Worm (Caenorhabditis elegans) whole organism, dauer: ENCODE data around the gene fbxa-199.

Source experiments
- unc-62 ChIP-seq: sonication (generic microtip); optimal IDR thresholded peaks from 2 replicates; lab custom pipeline; 2017; ENCODE audit warnings: missing biosample characterization, missing genetic modification reagents, missing genetic modification characterization

The fbxa-199 gene

ce11 chrV:15398728-15399127, at the start of gene fbxa-199:
TSS of gene fbxa-199 (minus strand) at chrV:15398828.
- TF ChIP-seq unc-62 = no peak

ce11 chrV:15448408-15448807, 49.8 kb upstream of the fbxa-199 start, which contains the start of gene T26H5.4:
TSS of gene T26H5.4 (minus strand) at chrV:15448701.
- no peak for TF ChIP-seq unc-62

- TF ChIP-seq unc-62 = no peak
These were observed 46.8 kb upstream of the fbxa-199 start, which contains the start of gene srh-239 for ce11 chrV:15445437-15445836. TSS of gene srh-239 (plus strand) at chrV:15445737.

- no peak for TF ChIP-seq unc-62
These were observed 46.0 kb upstream of the fbxa-199 start, which contains the start of gene T26H5.9 for ce11 chrV:15444615-15445014. TSS of gene T26H5.9 (plus strand) at chrV:15444916.

- no peak for TF ChIP-seq unc-62
These were observed 45.6 kb upstream of the fbxa-199 start, which contains the start of gene T26H5.11 for ce11 chrV:15444188-15444587. TSS of gene T26H5.11 (minus strand) at chrV:15444288.

ce11 chrV:15443708-15444107, 45.1 kb upstream of the fbxa-199 start, which contains the start of gene T26H5.10:
TSS of gene T26H5.10 (minus strand) at chrV:15443808.
- TF ChIP-seq unc-62 = no peak

- TF ChIP-seq unc-62 = no peak
These were observed 43.8 kb upstream of the fbxa-199 start for ce11 chrV:15442384-15442783.

- no peak for TF ChIP-seq unc-62
These were observed 37.5 kb upstream of the fbxa-199 start for ce11 chrV:15436133-15436532.

ce11 chrV:15434647-15435046, 36.0 kb upstream of the fbxa-199 start:
- TF ChIP-seq unc-62 = no peak

ce11 chrV:15432457-15432856, 33.8 kb upstream of the fbxa-199 start, which contains the start of gene T26H5.8:
TSS of gene T26H5.8 (minus strand) at chrV:15432726.
- no peak for TF ChIP-seq unc-62

ce11 chrV:15431322-15432052, 32.9 kb upstream of the fbxa-199 start:
- no peak for TF ChIP-seq unc-62

ce11 chrV:15426944-15427343, 28.3 kb upstream of the fbxa-199 start, which contains the start of gene fbxa-209:
TSS of gene fbxa-209 (minus strand) at chrV:15427044.
- TF ChIP-seq unc-62 = no peak

- no peak for TF ChIP-seq unc-62
These were observed 26.9 kb upstream of the fbxa-199 start, which contains the start of gene Y36E3A.2 for ce11 chrV:15425368-15426091. TSS of gene Y36E3A.2 (plus strand) at chrV:15426041.

- TF ChIP-seq unc-62 = no peak
These were observed 25.0 kb upstream of the fbxa-199 start, which contains the start of gene fbxa-104 for ce11 chrV:15423601-15424000. TSS of gene fbxa-104 (minus strand) at chrV:15423683.

ce11 chrV:15417822-15418221, 19.2 kb upstream of the fbxa-199 start, which contains the start of gene T06E6.10:
TSS of gene T06E6.10 (plus strand) at chrV:15418122.
- no peak for TF ChIP-seq unc-62

ce11 chrV:15415951-15416350, 17.3 kb upstream of the fbxa-199 start, which contains the start of gene srh-265:
TSS of gene srh-265 (plus strand) at chrV:15416251.
- no peak for TF ChIP-seq unc-62

ce11 chrV:15413847-15414246, 15.2 kb upstream of the fbxa-199 start, which contains the start of gene srh-264:
TSS of gene srh-264 (plus strand) at chrV:15414147.
- TF ChIP-seq unc-62 = no peak
